Fruit fly (Drosophila melanogaster) whole organism, embryonic: ENCODE data around the gene CG4991.
A peak's percentile ranks its signal among the peaks of the same experiment; 100 is the strongest.

Source experiments
- ATbp ChIP-seq: fragments of 200-800 bp; sonication (Bioruptor generic); optimal IDR thresholded peaks from 2 replicates; lab custom pipeline; 2017; ENCODE audit warnings: missing biosample characterization, mild to moderate bottlenecking, missing genetic modification characterization, missing genetic modification reagents
- Antp ChIP-seq: fragments of 200-800 bp; sonication (Bioruptor generic); optimal IDR thresholded peaks from 3 replicates; lab custom pipeline; 2016; ENCODE audit warnings: missing biosample characterization, missing genetic modification characterization
- Bdp1 ChIP-seq: fragments of 200-800 bp; sonication (Bioruptor generic); optimal IDR thresholded peaks from 3 replicates; lab custom pipeline; 2016; ENCODE audit warnings: missing biosample characterization, missing genetic modification characterization
- Bteb2 ChIP-seq: fragments of 200-800 bp; sonication (Bioruptor generic); optimal IDR thresholded peaks from 2 replicates; lab custom pipeline; 2016; ENCODE audit warnings: missing biosample characterization, missing genetic modification characterization
- CG12104 ChIP-seq: fragments of 200-800 bp; sonication (Bioruptor generic); optimal IDR thresholded peaks from 3 replicates; lab custom pipeline; 2016; ENCODE audit warnings: missing biosample characterization, missing genetic modification characterization
- CG13287 ChIP-seq: fragments of 200-800 bp; sonication (Bioruptor generic); IDR thresholded peaks from 2 replicates; pipeline ENCODE4 v1.3.6; 2022; ENCODE audit warnings: missing biosample characterization, missing genetic modification characterization; ENCODE audit not compliant: partially characterized antibody
- CG15269 ChIP-seq: fragments of 200-800 bp; sonication (Bioruptor generic); optimal IDR thresholded peaks from 2 replicates; lab custom pipeline; 2018; ENCODE audit warnings: missing biosample characterization, mild to moderate bottlenecking, missing genetic modification characterization, moderate library complexity
- CG16779 ChIP-seq: fragments of 200-800 bp; sonication (Bioruptor generic); IDR thresholded peaks from 2 replicates; pipeline ENCODE4 v1.3.6; 2022; ENCODE audit warnings: missing biosample characterization, missing genetic modification characterization
- CG2199 ChIP-seq: fragments of 200-800 bp; sonication (Bioruptor generic); IDR thresholded peaks from 3 replicates; pipeline ENCODE4 v1.3.6; 2022; ENCODE audit warnings: missing biosample characterization, missing genetic modification characterization
- CG2712 ChIP-seq: fragments of 200-800 bp; optimal IDR thresholded peaks from 3 replicates; lab custom pipeline; 2019; ENCODE audit warnings: missing biosample characterization, mild to moderate bottlenecking, missing genetic modification characterization, moderate library complexity
- CG2875 ChIP-seq: fragments of 200-800 bp; sonication (Bioruptor generic); optimal IDR thresholded peaks from 2 replicates; lab custom pipeline; 2017; ENCODE audit warnings: missing biosample characterization, mild to moderate bottlenecking, missing genetic modification characterization, missing genetic modification reagents
- CG33557 ChIP-seq: fragments of 200-800 bp; sonication (Bioruptor generic); optimal IDR thresholded peaks from 2 replicates; lab custom pipeline; 2019; ENCODE audit warnings: missing biosample characterization, mild to moderate bottlenecking, missing genetic modification characterization, moderate library complexity
- CG42726 ChIP-seq: fragments of 200-800 bp; sonication (Bioruptor generic); IDR thresholded peaks from 2 replicates; pipeline ENCODE4 v1.3.6; 2022; ENCODE audit warnings: missing biosample characterization, missing genetic modification characterization; ENCODE audit not compliant: partially characterized antibody
- CG5180 ChIP-seq: fragments of 200-800 bp; sonication (Bioruptor generic); optimal IDR thresholded peaks from 3 replicates; lab custom pipeline; 2017; ENCODE audit warnings: missing biosample characterization, missing genetic modification characterization, mild to moderate bottlenecking, moderate library complexity, missing genetic modification reagents
- CG6683 ChIP-seq: fragments of 200-800 bp; sonication (Bioruptor generic); optimal IDR thresholded peaks from 2 replicates; lab custom pipeline; 2017; ENCODE audit warnings: missing biosample characterization, mild to moderate bottlenecking, missing genetic modification characterization, missing genetic modification reagents
- CG7745 ChIP-seq: fragments of 200-800 bp; sonication (Bioruptor generic); optimal IDR thresholded peaks from 2 replicates; lab custom pipeline; 2018; ENCODE audit warnings: missing biosample characterization, mild to moderate bottlenecking, missing genetic modification characterization, moderate library complexity
- CG8388 ChIP-seq: fragments of 200-800 bp; sonication (Bioruptor generic); optimal IDR thresholded peaks from 2 replicates; lab custom pipeline; 2019; ENCODE audit warnings: missing biosample characterization, mild to moderate bottlenecking, missing genetic modification characterization, moderate library complexity
- CoRest ChIP-seq: fragments of 200-800 bp; sonication (Bioruptor generic); optimal IDR thresholded peaks from 3 replicates; lab custom pipeline; 2018; ENCODE audit warnings: missing biosample characterization, mild to moderate bottlenecking, missing genetic modification characterization, moderate library complexity
- Dll ChIP-seq: fragments of 200-800 bp; sonication (Bioruptor generic); IDR thresholded peaks from 4 replicates; pipeline ENCODE4 v1.3.6; 2022; ENCODE audit warnings: missing biosample characterization, missing genetic modification characterization; ENCODE audit not compliant: partially characterized antibody
- Doc3 ChIP-seq: fragments of 200-800 bp; sonication (Bioruptor generic); IDR thresholded peaks from 3 replicates; pipeline ENCODE4 v1.3.6; 2022; ENCODE audit warnings: missing biosample characterization, missing genetic modification characterization; ENCODE audit not compliant: partially characterized antibody
- Hr3 ChIP-seq: fragments of 200-800 bp; sonication (Bioruptor generic); optimal IDR thresholded peaks from 3 replicates; lab custom pipeline; 2016; ENCODE audit warnings: missing biosample characterization, missing genetic modification characterization
- Jarid2 ChIP-seq: fragments of 200-800 bp; sonication (Bioruptor generic); optimal IDR thresholded peaks from 3 replicates; lab custom pipeline; 2017; ENCODE audit warnings: mild to moderate bottlenecking, missing biosample characterization, missing genetic modification reagents, missing genetic modification characterization
- Kr ChIP-seq: fragments of 200-800 bp; sonication (Bioruptor generic); optimal IDR thresholded peaks from 2 replicates; lab custom pipeline; 2017; ENCODE audit warnings: missing biosample characterization, mild to moderate bottlenecking, missing genetic modification characterization
- Mes4 ChIP-seq: fragments of 200-800 bp; sonication (Bioruptor generic); optimal IDR thresholded peaks from 2 replicates; lab custom pipeline; 2016; ENCODE audit warnings: missing biosample characterization, missing genetic modification characterization
- PHDP ChIP-seq: fragments of 200-800 bp; sonication (Bioruptor generic); optimal IDR thresholded peaks from 3 replicates; lab custom pipeline; 2018; ENCODE audit warnings: missing biosample characterization, mild to moderate bottlenecking, missing genetic modification characterization, moderate library complexity
- Tbp ChIP-seq: fragments of >200 bp; optimal IDR thresholded peaks from 2 replicates; lab custom pipeline; 2018; ENCODE audit warnings: missing biosample characterization, missing genetic modification characterization
- Xrp1 ChIP-seq: fragments of 200-800 bp; sonication (Bioruptor generic); IDR thresholded peaks from 2 replicates; pipeline ENCODE4 v1.3.6; 2022; ENCODE audit warnings: missing biosample characterization, missing genetic modification characterization
- al ChIP-seq: fragments of 200-800 bp; sonication (Bioruptor generic); IDR thresholded peaks from 2 replicates; pipeline ENCODE4 v1.3.6; 2022; ENCODE audit warnings: missing biosample characterization, missing genetic modification characterization
- chm ChIP-seq: fragments of 200-800 bp; sonication (Bioruptor generic); IDR thresholded peaks from 2 replicates; pipeline ENCODE4 v1.3.6; 2022; ENCODE audit warnings: missing biosample characterization, missing genetic modification characterization
- crc ChIP-seq: fragments of 200-800 bp; sonication (Bioruptor generic); optimal IDR thresholded peaks from 2 replicates; lab custom pipeline; 2016; ENCODE audit warnings: missing biosample characterization, missing genetic modification characterization
- disco-r ChIP-seq: fragments of 200-800 bp; sonication (Bioruptor generic); optimal IDR thresholded peaks from 2 replicates; lab custom pipeline; 2016; ENCODE audit warnings: missing biosample characterization, missing genetic modification characterization
- dmrt11E ChIP-seq: fragments of 200-800 bp; sonication (Bioruptor generic); optimal IDR thresholded peaks from 3 replicates; lab custom pipeline; 2018; ENCODE audit warnings: missing biosample characterization, mild to moderate bottlenecking, missing genetic modification characterization, moderate library complexity
- emc ChIP-seq: fragments of 200-800 bp; sonication (Bioruptor generic); optimal IDR thresholded peaks from 2 replicates; lab custom pipeline; 2016; ENCODE audit warnings: missing biosample characterization, missing genetic modification characterization
- fd96Cb ChIP-seq: fragments of 200-800 bp; sonication (Bioruptor generic); optimal IDR thresholded peaks from 2 replicates; lab custom pipeline; 2018; ENCODE audit warnings: missing biosample characterization, mild to moderate bottlenecking, missing genetic modification characterization, moderate library complexity
- ftz-f1 ChIP-seq: fragments of 200-800 bp; sonication (Bioruptor generic); optimal IDR thresholded peaks from 2 replicates; lab custom pipeline; 2016; ENCODE audit warnings: missing biosample characterization, missing genetic modification characterization
- gem ChIP-seq: fragments of 200-800 bp; sonication (Bioruptor generic); optimal IDR thresholded peaks from 2 replicates; lab custom pipeline; 2019; ENCODE audit warnings: missing biosample characterization, mild to moderate bottlenecking, missing genetic modification characterization, moderate library complexity
- hbn ChIP-seq: fragments of 200-800 bp; sonication (Bioruptor generic); IDR thresholded peaks from 2 replicates; pipeline ENCODE4 v1.3.6; 2022; ENCODE audit warnings: missing biosample characterization, missing genetic modification characterization; ENCODE audit not compliant: partially characterized antibody
- hkb ChIP-seq, 2 experiments: fragments of 200-800 bp in 1 of 2; fragments of >200 bp in 1 of 2; sonication (Bioruptor generic) in 1 of 2; IDR thresholded peaks in 1 of 2; optimal IDR thresholded peaks in 1 of 2; 2 replicates each; pipeline versions ENCODE4 v1.3.6 to Lab custom; 2017 to 2022; ENCODE audit warnings: missing biosample characterization in 1 of 2, missing genetic modification characterization in 1 of 2
- nerfin-1 ChIP-seq: fragments of 200-800 bp; sonication (Bioruptor generic); optimal IDR thresholded peaks from 3 replicates; lab custom pipeline; 2019; ENCODE audit warnings: missing biosample characterization, mild to moderate bottlenecking, missing genetic modification characterization, moderate library complexity
- oc ChIP-seq: fragments of 200-800 bp; sonication (Bioruptor generic); optimal IDR thresholded peaks from 2 replicates; lab custom pipeline; 2018; ENCODE audit warnings: missing biosample characterization, mild to moderate bottlenecking, missing genetic modification characterization, moderate library complexity
- pan ChIP-seq, 4 experiments: fragments of >200 bp in 3 of 4; fragments of 200-800 bp in 1 of 4; sonication (Bioruptor generic) in 1 of 4; optimal IDR thresholded peaks in 3 of 4; IDR thresholded peaks in 1 of 4; 2 replicates each; pipeline versions ENCODE4 v1.3.6 to Lab custom; 2017 to 2022; ENCODE audit warnings: missing biosample characterization in 2 of 4, missing genetic modification characterization in 2 of 4, mixed read lengths in 1 of 4
- shn ChIP-seq: fragments of 200-800 bp; sonication (Bioruptor generic); optimal IDR thresholded peaks from 3 replicates; lab custom pipeline; 2016; ENCODE audit warnings: missing biosample characterization, missing genetic modification characterization
- slbo ChIP-seq: fragments of 200-800 bp; sonication (Bioruptor generic); IDR thresholded peaks from 2 replicates; pipeline ENCODE4 v1.3.6; 2022; ENCODE audit warnings: missing biosample characterization, missing genetic modification characterization
- tio ChIP-seq: fragments of 200-800 bp; sonication (Bioruptor generic); optimal IDR thresholded peaks from 2 replicates; lab custom pipeline; 2017; ENCODE audit warnings: missing biosample characterization, missing genetic modification characterization, inconsistent platforms
- ttk ChIP-seq: fragments of 200-800 bp; sonication (Bioruptor generic); IDR thresholded peaks from 2 replicates; pipeline ENCODE4 v2.1.2; 2022; ENCODE audit warnings: missing biosample characterization, missing genetic modification characterization
- tx ChIP-seq: fragments of 200-800 bp; sonication (Bioruptor generic); optimal IDR thresholded peaks from 2 replicates; lab custom pipeline; 2016; ENCODE audit warnings: missing biosample characterization, missing genetic modification characterization
- unpg ChIP-seq: fragments of 200-800 bp; sonication (Bioruptor generic); optimal IDR thresholded peaks from 3 replicates; lab custom pipeline; 2018; ENCODE audit warnings: missing biosample characterization, mild to moderate bottlenecking, missing genetic modification characterization, moderate library complexity

The CG4991 gene

dm6 chrX:17125017-17125821 lies 33.6 kb downstream of the CG4991 start (continued):
- peak; percentile 40; the same call in 1 of the 2 replicates for TF ChIP-seq chm
- peak; percentile 69 for TF ChIP-seq CG33557 (GFP tag; lab: Kevin White, UChicago)
- TF ChIP-seq CoRest, result peak; percentile 54
- TF ChIP-seq Xrp1 (GFP tag; lab: Robert Waterston, UW), result peak; percentile 75
- no peak for TF ChIP-seq Mes4 (GFP tag; lab: Kevin White, UChicago)
- TF ChIP-seq hbn (GFP tag; lab: Robert Waterston, UW), result peak; percentile 93
- TF ChIP-seq CG42726, result peak; percentile 76; the same call in 1 of the 2 replicates
- TF ChIP-seq Bteb2 (GFP tag; lab: Kevin White, UChicago), result no peak
- peak; percentile 34 for TF ChIP-seq CG8388 (GFP tag; lab: Kevin White, UChicago)
- peak; percentile 86 for TF ChIP-seq ftz-f1 (GFP tag; lab: Kevin White, UChicago)
- TF ChIP-seq tx (GFP tag; lab: Kevin White, UChicago), result peak; percentile 22
- no peak for TF ChIP-seq disco-r
- peak; percentile 71; the same call in 1 of the 2 replicates for TF ChIP-seq al (GFP tag; lab: Robert Waterston, UW)
- peak; percentile 58 for TF ChIP-seq ttk (GFP tag; lab: Robert Waterston, UW)
- TF ChIP-seq PHDP (tag; lab: Kevin White, UChicago), result peak; percentile 68
- no peak for TF ChIP-seq pan (optimal IDR thresholded peaks at IDR 0.05; lab: Kevin White, UChicago)
- peak in 1 of 2 experiments; percentile 81 for TF ChIP-seq pan (GFP tag; optimal IDR thresholded peaks at IDR 0.05 in 1 of 2, IDR thresholded peaks at IDR 0.05 in 1 of 2)
- peak; percentile 67 for TF ChIP-seq CG15269
- TF ChIP-seq emc (GFP tag; lab: Kevin White, UChicago), result no peak
- no peak for TF ChIP-seq Jarid2 (GFP tag; lab: Kevin White, UChicago)
- TF ChIP-seq slbo (GFP tag; lab: Robert Waterston, UW), result peak; percentile 81
- TF ChIP-seq fd96Cb (tag; lab: Kevin White, UChicago), result peak; percentile 56
- no peak for TF ChIP-seq CG16779
- TF ChIP-seq Tbp, result no peak
- TF ChIP-seq CG2712 (tag; lab: Kevin White, UChicago), result peak; percentile 71
- TF ChIP-seq Bdp1 (GFP tag; lab: Kevin White, UChicago), result no peak
- peak; percentile 41 for TF ChIP-seq dmrt11E (tag; lab: Kevin White, UChicago)
- TF ChIP-seq oc, result no peak
- TF ChIP-seq tio (GFP tag; lab: Kevin White, UChicago), result peak; percentile 35
- peak; percentile 10 for TF ChIP-seq CG12104 (GFP tag; lab: Kevin White, UChicago)
- TF ChIP-seq CG13287 (GFP tag; lab: Robert Waterston, UW), result peak; percentile 93
- TF ChIP-seq crc, result peak; percentile 10
- no peak for TF ChIP-seq CG7745
- no peak for TF ChIP-seq Kr (GFP tag; lab: Kevin White, UChicago)
- TF ChIP-seq CG5180 (GFP tag; lab: Kevin White, UChicago), result peak; percentile 54
- peak; percentile 97 for TF ChIP-seq Doc3
- TF ChIP-seq nerfin-1, result no peak
- TF ChIP-seq unpg, result peak; percentile 77
- peak; percentile 98 for TF ChIP-seq Dll (GFP tag; lab: Robert Waterston, UW)
- TF ChIP-seq ATbp, result no peak
- no peak for TF ChIP-seq CG2875
- peak; percentile 10 for TF ChIP-seq shn (GFP tag; lab: Kevin White, UChicago)
- TF ChIP-seq CG2199, result no peak
- TF ChIP-seq CG6683 (GFP tag; lab: Kevin White, UChicago), result peak; percentile 50
- no peak for TF ChIP-seq hkb (optimal IDR thresholded peaks at IDR 0.05; lab: Kevin White, UChicago)
- peak; percentile 77 for TF ChIP-seq hkb (GFP tag; IDR thresholded peaks at IDR 0.05; lab: Robert Waterston, UW)
- peak; percentile 9 for TF ChIP-seq Hr3 (GFP tag; lab: Kevin White, UChicago)
- peak; percentile 80 for TF ChIP-seq gem
- peak; percentile 7 for TF ChIP-seq Antp
